Worm (Caenorhabditis elegans): ENCODE results near the gene C33H5.1.

C33H5.1 gene

DNA sequence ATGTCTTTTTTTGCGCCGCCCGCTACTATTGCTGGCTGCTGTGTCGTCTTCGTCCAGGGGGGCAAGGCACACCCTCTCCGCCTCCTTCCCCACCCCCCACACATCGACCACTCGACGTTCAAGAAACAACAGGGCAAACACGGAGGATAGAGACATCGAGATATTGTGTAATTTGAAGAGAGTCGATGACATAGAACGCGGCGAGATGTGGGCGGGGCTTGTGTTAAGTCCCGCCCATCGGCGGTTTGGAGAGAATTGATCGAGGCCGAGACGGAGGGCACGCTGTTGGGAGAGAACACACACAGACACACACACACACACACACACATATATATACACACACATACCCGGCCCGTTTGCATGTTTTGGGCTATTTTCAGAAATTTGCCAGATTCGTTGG lies 36.9 kb downstream of the C33H5.1 start (continued):
- TF ChIP-seq sptf-2 (GFP tag; optimal IDR thresholded peaks at IDR 0.05) (no peak), zfh-2 (GFP tag; conservative IDR thresholded peaks at IDR 0.05) (peak; percentile 97), nfyb-1 (GFP tag; IDR thresholded peaks at IDR 0.05) (0 out of 2 replicates have a peak, but pooled peaks have one; percentile 56), pbrm-1 (GFP tag; IDR thresholded peaks at IDR 0.05) (peak; percentile 55), dox-1 (GFP tag; IDR thresholded peaks at IDR 0.05) (peak; percentile 77; the same call in 1 of the 2 replicates), die-1 (tag; optimal IDR thresholded peaks at IDR 0.05) (peak; percentile 53), xnd-1 (tag; optimal IDR thresholded peaks at IDR 0.05) (no peak), hmg-1.2 (GFP tag; IDR thresholded peaks at IDR 0.05) (peak; percentile 80), dpl-1 (GFP tag; optimal IDR thresholded peaks at IDR 0.05) (no peak), chd-7 (tag; optimal IDR thresholded peaks at IDR 0.05) (peak; percentile 67), ceh-27 (GFP tag; optimal IDR thresholded peaks at IDR 0.05) (peak; percentile 82), lin-40 (tag; optimal IDR thresholded peaks at IDR 0.05) (peak; percentile 77), lin-26 (GFP tag; IDR thresholded peaks at IDR 0.05) (peak; percentile 22; the same call in 1 of the 2 replicates), Y79H2A.3 (GFP tag; conservative IDR thresholded peaks at IDR 0.05) (no peak), mcd-1 (GFP tag; IDR thresholded peaks at IDR 0.05) (peak; percentile 67), F55B11.4 (tag; optimal IDR thresholded peaks at IDR 0.05; ENCODE audit: borderline replicate concordance, insufficient read depth) (no peak), F33H1.4 (GFP tag; IDR thresholded peaks at IDR 0.05) (no peak), egrh-3 (GFP tag; IDR thresholded peaks at IDR 0.05) (peak; percentile 75), nhr-80 (tag; optimal IDR thresholded peaks at IDR 0.05) (peak; percentile 60), lin-54 (GFP tag; optimal IDR thresholded peaks at IDR 0.05) (peak; percentile 22), zim-3 (tag; optimal IDR thresholded peaks at IDR 0.05) (no peak), somi-1 (GFP tag; optimal IDR thresholded peaks at IDR 0.05) (peak; percentile 5)

DNA sequence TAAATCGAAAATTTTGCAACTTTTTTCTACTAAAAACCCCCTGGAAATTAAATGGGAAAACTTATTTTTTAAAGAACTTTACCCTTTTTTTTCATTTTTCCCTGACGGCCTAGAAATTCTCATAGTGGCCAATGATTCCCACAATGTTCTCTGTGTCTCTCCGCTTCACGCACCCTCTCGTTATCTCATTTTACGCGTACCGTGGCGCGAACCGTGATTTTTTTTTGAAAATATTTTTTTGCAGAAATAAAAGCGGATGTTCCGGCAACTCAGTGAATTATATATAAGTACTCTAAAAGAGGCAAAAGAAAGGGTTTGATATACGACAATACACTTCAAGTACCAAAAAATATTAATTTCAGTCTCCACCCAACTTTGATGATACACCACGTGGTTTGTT lies 37.7 kb downstream of the C33H5.1 start, which contains the start of gene C06A6.2:
Gene C06A6.2, plus strand, starts transcription at position 237 of the 400 bp plus-strand sequence.
- TF ChIP-seq rpc-1 (optimal IDR thresholded peaks at IDR 0.05) (no peak), rpc-1 (tag; optimal IDR thresholded peaks at IDR 0.05) (no peak), sptf-2 (GFP tag; optimal IDR thresholded peaks at IDR 0.05) (no peak), ccch-3 (GFP tag; optimal IDR thresholded peaks at IDR 0.05) (no peak), somi-1 (GFP tag; optimal IDR thresholded peaks at IDR 0.05) (no peak), mes-4 (tag; optimal IDR thresholded peaks at IDR 0.05) (no peak), K11D2.4 (GFP tag; IDR thresholded peaks at IDR 0.05) (no peak), bed-1 (GFP tag; IDR thresholded peaks at IDR 0.05) (no peak), ztf-25 (GFP tag; IDR thresholded peaks at IDR 0.05) (no peak), unc-130 (GFP tag; optimal IDR thresholded peaks at IDR 0.05) (no peak), efl-1 (GFP tag; optimal IDR thresholded peaks at IDR 0.05) (no peak), F39B2.1 (GFP tag; IDR thresholded peaks at IDR 0.05) (no peak), hlh-12 (tag; optimal IDR thresholded peaks at IDR 0.05) (no peak), ztf-3 (GFP tag; optimal IDR thresholded peaks at IDR 0.05) (no peak), F10E7.11 (tag; optimal IDR thresholded peaks at IDR 0.05) (no peak), B0035.1 (tag; optimal IDR thresholded peaks at IDR 0.05) (no peak), egl-44 (GFP tag; IDR thresholded peaks at IDR 0.05) (no peak), hmg-20 (GFP tag; IDR thresholded peaks at IDR 0.05) (no peak), F37B4.10 (GFP tag; IDR thresholded peaks at IDR 0.05) (no peak), let-526 (GFP tag; IDR thresholded peaks at IDR 0.05) (no peak)
